Fruit fly (Drosophila melanogaster) whole organism, embryonic: Measurements from ENCODE around the gene nAChRalpha5.

Experiments used
- Adf1 ChIP-seq: fragments of 200-800 bp; sonication (Bioruptor generic); IDR thresholded peaks from 2 replicates; pipeline ENCODE4 v1.3.6; 2022; ENCODE audit warnings: missing biosample characterization, missing genetic modification characterization
- Antp ChIP-seq: fragments of 200-800 bp; sonication (Bioruptor generic); optimal IDR thresholded peaks from 3 replicates; lab custom pipeline; 2016; ENCODE audit warnings: missing biosample characterization, missing genetic modification characterization
- Atf3 ChIP-seq: fragments of 200-800 bp; sonication (Bioruptor generic); optimal IDR thresholded peaks from 3 replicates; lab custom pipeline; 2016; ENCODE audit warnings: missing biosample characterization, missing genetic modification characterization
- CG10543 ChIP-seq: fragments of 200-800 bp; sonication (Bioruptor generic); optimal IDR thresholded peaks from 3 replicates; lab custom pipeline; 2017; ENCODE audit warnings: missing biosample characterization, mild to moderate bottlenecking, missing genetic modification characterization, moderate library complexity
- CG12744 ChIP-seq: fragments of 200-800 bp; sonication (Bioruptor generic); optimal IDR thresholded peaks from 2 replicates; lab custom pipeline; 2016; ENCODE audit warnings: missing biosample characterization, missing genetic modification characterization
- CG13424 ChIP-seq: fragments of 200-800 bp; sonication (Bioruptor generic); optimal IDR thresholded peaks from 2 replicates; lab custom pipeline; 2019; ENCODE audit warnings: missing biosample characterization, mild to moderate bottlenecking, missing genetic modification characterization, moderate library complexity
- CG13775 ChIP-seq: fragments of 200-800 bp; sonication (Bioruptor generic); optimal IDR thresholded peaks from 3 replicates; lab custom pipeline; 2017; ENCODE audit warnings: missing biosample characterization, mild to moderate bottlenecking, missing genetic modification characterization
- CG13894 ChIP-seq: fragments of 200-800 bp; sonication (Bioruptor generic); optimal IDR thresholded peaks from 3 replicates; lab custom pipeline; 2018; ENCODE audit warnings: missing biosample characterization, mild to moderate bottlenecking, missing genetic modification characterization, moderate library complexity
- CG15011 ChIP-seq: fragments of 200-800 bp; sonication (Bioruptor generic); optimal IDR thresholded peaks from 3 replicates; lab custom pipeline; 2018; ENCODE audit warnings: missing biosample characterization, mild to moderate bottlenecking, missing genetic modification characterization
- CG1529 ChIP-seq: fragments of 200-800 bp; sonication (Bioruptor generic); optimal IDR thresholded peaks from 3 replicates; lab custom pipeline; 2018; ENCODE audit warnings: missing biosample characterization, missing genetic modification characterization
- CG15479 ChIP-seq: fragments of 200-800 bp; sonication (Bioruptor generic); optimal IDR thresholded peaks from 3 replicates; lab custom pipeline; 2019; ENCODE audit warnings: missing biosample characterization, mild to moderate bottlenecking, missing genetic modification characterization, moderate library complexity
- CG18764 ChIP-seq: fragments of 200-800 bp; sonication (Bioruptor generic); optimal IDR thresholded peaks from 3 replicates; lab custom pipeline; 2016; ENCODE audit warnings: missing biosample characterization, missing genetic modification characterization
- CG2116 ChIP-seq: fragments of 200-800 bp; sonication (Bioruptor generic); optimal IDR thresholded peaks from 3 replicates; lab custom pipeline; 2018; ENCODE audit warnings: missing biosample characterization, mild to moderate bottlenecking, missing genetic modification characterization
- CG32772 ChIP-seq: fragments of 200-800 bp; sonication (Bioruptor generic); IDR thresholded peaks from 2 replicates; pipeline ENCODE4 v1.3.6; 2022; ENCODE audit warnings: missing biosample characterization, missing genetic modification characterization
- CG3407 ChIP-seq: fragments of 200-800 bp; sonication (Bioruptor generic); optimal IDR thresholded peaks from 2 replicates; lab custom pipeline; 2018; ENCODE audit warnings: missing biosample characterization, mild to moderate bottlenecking, missing genetic modification characterization
- CG42726 ChIP-seq: fragments of 200-800 bp; sonication (Bioruptor generic); IDR thresholded peaks from 2 replicates; pipeline ENCODE4 v1.3.6; 2022; ENCODE audit warnings: missing biosample characterization, missing genetic modification characterization; ENCODE audit not compliant: partially characterized antibody
- CG6254 ChIP-seq: fragments of 200-800 bp; sonication (Bioruptor generic); optimal IDR thresholded peaks from 3 replicates; lab custom pipeline; 2017; ENCODE audit warnings: mild to moderate bottlenecking, missing biosample characterization, missing genetic modification reagents, missing genetic modification characterization
- CG6683 ChIP-seq: fragments of 200-800 bp; sonication (Bioruptor generic); optimal IDR thresholded peaks from 2 replicates; lab custom pipeline; 2017; ENCODE audit warnings: missing biosample characterization, mild to moderate bottlenecking, missing genetic modification characterization, missing genetic modification reagents
- CG6689 ChIP-seq: fragments of 200-800 bp; sonication (Bioruptor generic); IDR thresholded peaks from 2 replicates; pipeline ENCODE4 v1.3.6; 2022; ENCODE audit warnings: missing biosample characterization, missing genetic modification characterization
- CG7372 ChIP-seq: fragments of 200-800 bp; sonication (Bioruptor generic); IDR thresholded peaks from 2 replicates; pipeline ENCODE4 v1.3.6; 2022; ENCODE audit warnings: missing biosample characterization, missing genetic modification characterization
- CG7556 ChIP-seq: fragments of 200-800 bp; sonication (Bioruptor generic); optimal IDR thresholded peaks from 2 replicates; lab custom pipeline; 2017; ENCODE audit warnings: missing biosample characterization, mild to moderate bottlenecking, missing genetic modification characterization
- CG7987 ChIP-seq: fragments of 200-800 bp; sonication (Bioruptor generic); optimal IDR thresholded peaks from 2 replicates; lab custom pipeline; 2018; ENCODE audit warnings: missing biosample characterization, mild to moderate bottlenecking, missing genetic modification characterization, moderate library complexity
- Dad ChIP-seq: fragments of 200-800 bp; sonication (Bioruptor generic); optimal IDR thresholded peaks from 3 replicates; lab custom pipeline; 2016; ENCODE audit warnings: missing biosample characterization, missing genetic modification characterization
- Fer2 ChIP-seq: fragments of 200-800 bp; sonication (Bioruptor generic); optimal IDR thresholded peaks from 2 replicates; lab custom pipeline; 2018; ENCODE audit warnings: missing biosample characterization, mild to moderate bottlenecking, missing genetic modification characterization, moderate library complexity
- GATAe ChIP-seq: fragments of 200-800 bp; sonication (Bioruptor generic); conservative IDR thresholded peaks from 2 replicates; pipeline ENCODE4 v1.3.6; 2022; ENCODE audit warnings: missing biosample characterization, missing genetic modification characterization
- HHEX ChIP-seq: fragments of 200-800 bp; sonication (Bioruptor generic); optimal IDR thresholded peaks from 3 replicates; lab custom pipeline; 2017; ENCODE audit warnings: missing biosample characterization, mild to moderate bottlenecking, missing genetic modification characterization, missing genetic modification reagents
- Hmx ChIP-seq: fragments of 200-800 bp; sonication (Bioruptor generic); optimal IDR thresholded peaks from 2 replicates; lab custom pipeline; 2016; ENCODE audit warnings: missing biosample characterization, missing genetic modification characterization
- MTF-1 ChIP-seq: fragments of 200-800 bp; sonication (Bioruptor generic); optimal IDR thresholded peaks from 2 replicates; lab custom pipeline; 2018; ENCODE audit warnings: missing biosample characterization, mild to moderate bottlenecking, missing genetic modification characterization, borderline replicate concordance
- Med ChIP-seq: fragments of 200-800 bp; sonication (Bioruptor generic); peaks from one replicate; lab custom pipeline; 2016; ENCODE audit warnings: missing biosample characterization, missing genetic modification characterization, mild to moderate bottlenecking, inconsistent platforms, moderate library complexity
- Mes4 ChIP-seq: fragments of 200-800 bp; sonication (Bioruptor generic); optimal IDR thresholded peaks from 2 replicates; lab custom pipeline; 2016; ENCODE audit warnings: missing biosample characterization, missing genetic modification characterization
- NC2β ChIP-seq: fragments of 200-800 bp; sonication (Bioruptor generic); optimal IDR thresholded peaks from 2 replicates; lab custom pipeline; 2016; ENCODE audit warnings: missing biosample characterization, missing genetic modification characterization
- Oli ChIP-seq: fragments of 200-800 bp; sonication (Bioruptor generic); optimal IDR thresholded peaks from 2 replicates; lab custom pipeline; 2018; ENCODE audit warnings: missing biosample characterization, mild to moderate bottlenecking, missing genetic modification characterization, moderate library complexity
- Opbp ChIP-seq: fragments of 200-800 bp; sonication (Bioruptor generic); IDR thresholded peaks from 3 replicates; pipeline ENCODE4 v1.3.6; 2022; ENCODE audit warnings: missing biosample characterization, missing genetic modification characterization; ENCODE audit not compliant: partially characterized antibody
- Sox100B ChIP-seq: fragments of 200-800 bp; sonication (Bioruptor generic); optimal IDR thresholded peaks from 3 replicates; lab custom pipeline; 2018; ENCODE audit warnings: missing biosample characterization, mild to moderate bottlenecking, missing genetic modification characterization
- az2 ChIP-seq: fragments of 200-800 bp; sonication (Bioruptor generic); optimal IDR thresholded peaks from 3 replicates; lab custom pipeline; 2016; ENCODE audit warnings: missing biosample characterization, missing genetic modification characterization
- ems ChIP-seq: fragments of 200-800 bp; sonication (Bioruptor generic); optimal IDR thresholded peaks from 3 replicates; lab custom pipeline; 2016; ENCODE audit warnings: missing biosample characterization, missing genetic modification characterization
- fd96Cb ChIP-seq: fragments of 200-800 bp; sonication (Bioruptor generic); optimal IDR thresholded peaks from 2 replicates; lab custom pipeline; 2018; ENCODE audit warnings: missing biosample characterization, mild to moderate bottlenecking, missing genetic modification characterization, moderate library complexity
- hkb ChIP-seq, 2 experiments: fragments of 200-800 bp in 1 of 2; fragments of >200 bp in 1 of 2; sonication (Bioruptor generic) in 1 of 2; IDR thresholded peaks in 1 of 2; optimal IDR thresholded peaks in 1 of 2; 2 replicates each; pipeline versions ENCODE4 v1.3.6 to Lab custom; 2017 to 2022; ENCODE audit warnings: missing biosample characterization in 1 of 2, missing genetic modification characterization in 1 of 2
- insv ChIP-seq, 2 experiments: fragments of 200-800 bp; sonication (Bioruptor generic); optimal IDR thresholded peaks; 3 replicates each; lab custom pipeline; 2016 to 2018; ENCODE audit warnings: missing biosample characterization in 2 of 2, missing genetic modification characterization in 2 of 2
- otp ChIP-seq: fragments of 200-800 bp; sonication (Bioruptor generic); IDR thresholded peaks from 3 replicates; pipeline ENCODE4, ENCODE4 v1.3.6; 2022; ENCODE audit warnings: missing biosample characterization, missing genetic modification characterization
- pfk ChIP-seq: fragments of 200-800 bp; sonication (Bioruptor generic); optimal IDR thresholded peaks from 2 replicates; lab custom pipeline; 2018; ENCODE audit warnings: missing biosample characterization, mild to moderate bottlenecking, missing genetic modification characterization, moderate library complexity
- prd ChIP-seq, 3 experiments: fragments of >200 bp in 2 of 3; fragments of 200-800 bp in 1 of 3; sonication (Bioruptor generic) in 1 of 3; optimal IDR thresholded peaks in 2 of 3; IDR thresholded peaks in 1 of 3; 2 replicates in 2 of 3; 3 replicates in 1 of 3; pipeline versions ENCODE4 v1.3.6 to Lab custom; 2017 to 2022; ENCODE audit warnings: missing biosample characterization in 1 of 3, missing genetic modification characterization in 1 of 3
- rib ChIP-seq: fragments of 200-800 bp; sonication (Bioruptor generic); IDR thresholded peaks from 2 replicates; pipeline ENCODE4 v1.3.6; 2022; ENCODE audit warnings: missing biosample characterization, missing genetic modification characterization
- tap ChIP-seq: fragments of 200-800 bp; optimal IDR thresholded peaks from 3 replicates; lab custom pipeline; 2019; ENCODE audit warnings: missing biosample characterization, mild to moderate bottlenecking, missing genetic modification characterization, moderate library complexity
- zen ChIP-seq: fragments of 200-800 bp; sonication (Bioruptor generic); optimal IDR thresholded peaks from 3 replicates; lab custom pipeline; 2018; ENCODE audit warnings: missing biosample characterization, mild to moderate bottlenecking, missing genetic modification characterization, moderate library complexity
- zfh2 ChIP-seq: fragments of 200-800 bp; sonication (Bioruptor generic); optimal IDR thresholded peaks from 2 replicates; lab custom pipeline; 2016; ENCODE audit warnings: missing biosample characterization, missing genetic modification characterization

The nAChRalpha5 gene

dm6 chr2L:14021646-14022129 lies 18.3 kb upstream of the nAChRalpha5 start (continued):
- TF ChIP-seq hkb (optimal IDR thresholded peaks at IDR 0.05; lab: Kevin White, UChicago) (no peak), hkb (GFP tag; IDR thresholded peaks at IDR 0.05; lab: Robert Waterston, UW) (no peak), ems (GFP tag; lab: Kevin White, UChicago) (peak; percentile 11)

dm6 chr2L:14022130-14022735 lies 17.7 kb upstream of the nAChRalpha5 start:
- peak; percentile 90 for TF ChIP-seq Fer2 (tag; lab: Kevin White, UChicago)
- TF ChIP-seq Sox100B (GFP tag; lab: Kevin White, UChicago): peak; percentile 95
- TF ChIP-seq pfk: no peak
- TF ChIP-seq MTF-1: peak; percentile 72
- TF ChIP-seq Adf1 (GFP tag; lab: Robert Waterston, UW): peak; percentile 78; the same call in 1 of the 2 replicates
- peak; percentile 81 for TF ChIP-seq az2 (GFP tag; lab: Kevin White, UChicago)
- no peak for TF ChIP-seq NC2β (GFP tag; lab: Kevin White, UChicago)
- TF ChIP-seq CG42726 (GFP tag; lab: Robert Waterston, UW): 0 out of 2 replicates have a peak, but pooled peaks have one; percentile 20
- TF ChIP-seq CG6683 (GFP tag; lab: Kevin White, UChicago): peak; percentile 91
- no peak for TF ChIP-seq Mes4 (GFP tag; lab: Kevin White, UChicago)
- peak; percentile 96 for TF ChIP-seq Oli (tag; lab: Kevin White, UChicago)
- peak; percentile 92 for TF ChIP-seq fd96Cb (tag; lab: Kevin White, UChicago)
- peak; percentile 96 for TF ChIP-seq tap (tag; lab: Kevin White, UChicago)
- peak; percentile 98 for TF ChIP-seq CG13424 (tag; lab: Kevin White, UChicago)
- TF ChIP-seq HHEX (GFP tag; lab: Kevin White, UChicago): peak; percentile 91
- peak; percentile 14 for TF ChIP-seq Hmx (GFP tag; lab: Kevin White, UChicago)
- no peak for TF ChIP-seq prd (optimal IDR thresholded peaks at IDR 0.05; lab: Kevin White, UChicago)
- TF ChIP-seq prd (GFP tag; IDR thresholded peaks at IDR 0.05; lab: Robert Waterston, UW): peak; percentile 90
- peak; percentile 83 for TF ChIP-seq CG10543 (GFP tag; lab: Kevin White, UChicago)
- peak; percentile 48 for TF ChIP-seq Dad (GFP tag; lab: Kevin White, UChicago)
- TF ChIP-seq CG7372 (GFP tag; lab: Robert Waterston, UW): peak; percentile 90
- TF ChIP-seq Atf3 (GFP tag; lab: Kevin White, UChicago): peak; percentile 49
- TF ChIP-seq CG13894 (tag; lab: Kevin White, UChicago): peak; percentile 84
- peak in 1 of 2 experiments; percentile 67 for TF ChIP-seq insv (GFP tag; optimal IDR thresholded peaks at IDR 0.05; lab: Kevin White, UChicago)
- TF ChIP-seq zen (tag; lab: Kevin White, UChicago): peak; percentile 92
- TF ChIP-seq CG7987 (GFP tag; lab: Kevin White, UChicago): peak; percentile 60
- peak; percentile 61 for TF ChIP-seq zfh2 (GFP tag; lab: Kevin White, UChicago)
- peak; percentile 90 for TF ChIP-seq CG32772 (GFP tag; lab: Robert Waterston, UW)
- no peak for TF ChIP-seq Opbp (GFP tag; lab: Robert Waterston, UW)
- TF ChIP-seq GATAe (GFP tag; lab: Robert Waterston, UW): peak; percentile 69
- peak; percentile 70 for TF ChIP-seq CG2116
- TF ChIP-seq CG6254 (GFP tag; lab: Kevin White, UChicago): peak; percentile 79
- TF ChIP-seq Med: peak; percentile 96
- TF ChIP-seq CG6689 (GFP tag; lab: Robert Waterston, UW): peak; percentile 96
- TF ChIP-seq rib (GFP tag; lab: Robert Waterston, UW): peak; percentile 91
- TF ChIP-seq CG15479: no peak
- TF ChIP-seq Antp: peak; percentile 62
- TF ChIP-seq CG18764 (GFP tag; lab: Kevin White, UChicago): peak; percentile 77
- TF ChIP-seq CG1529 (GFP tag; lab: Kevin White, UChicago): peak; percentile 86
- TF ChIP-seq CG3407 (GFP tag; lab: Kevin White, UChicago): peak; percentile 92
- peak; percentile 98 for TF ChIP-seq CG7556 (GFP tag; lab: Kevin White, UChicago)
- TF ChIP-seq CG13775 (GFP tag; lab: Kevin White, UChicago): peak; percentile 90
- no peak for TF ChIP-seq CG12744 (GFP tag; lab: Kevin White, UChicago)
- peak; percentile 84 for TF ChIP-seq CG15011 (GFP tag; lab: Kevin White, UChicago)
- TF ChIP-seq otp (GFP tag; lab: Robert Waterston, UW): peak; percentile 54; the same call in 2 of the 3 replicates
